Worm (Caenorhabditis elegans) whole organism, mixed stage, embryonic: ENCODE results near the gene tmem-131.

Experiments used
- blmp-1 ChIP-seq: fragments of 150-350 bp; optimal IDR thresholded peaks from 2 replicates; lab custom pipeline; 2014; ENCODE audit warnings: missing biosample characterization, missing genetic modification characterization
- ham-2 ChIP-seq: fragments of 200-800 bp; sonication (Bioruptor generic); optimal IDR thresholded peaks from 2 replicates; lab custom pipeline; 2018; ENCODE audit warnings: mild to moderate bottlenecking, missing genetic modification characterization, missing compliant biosample characterization
- nhr-76 ChIP-seq: sonication (generic microtip); optimal IDR thresholded peaks from 2 replicates; lab custom pipeline; 2017; ENCODE audit warnings: missing biosample characterization, missing genetic modification characterization
- sptf-1 ChIP-seq: sonication (generic microtip); optimal IDR thresholded peaks from 2 replicates; lab custom pipeline; 2017; ENCODE audit warnings: mild to moderate bottlenecking, missing genetic modification characterization, moderate library complexity, missing compliant biosample characterization
- unc-39 ChIP-seq: fragments of 150-350 bp; optimal IDR thresholded peaks from 2 replicates; lab custom pipeline; 2014; ENCODE audit warnings: missing biosample characterization, missing genetic modification characterization
- unc-62 ChIP-seq: fragments of 150-350 bp; optimal IDR thresholded peaks from 2 replicates; lab custom pipeline; 2014; ENCODE audit warnings: missing biosample characterization, missing genetic modification reagents, missing genetic modification characterization
- ztf-11 ChIP-seq: fragments of 150-350 bp; optimal IDR thresholded peaks from 2 replicates; lab custom pipeline; 2014; ENCODE audit warnings: missing biosample characterization, missing genetic modification characterization

- TF ChIP-seq ztf-11 (tag; lab: Kevin White, UChicago) (no peak), unc-39 (no peak), ham-2 (GFP tag; lab: Kevin White, UChicago) (no peak), nhr-76 (no peak), unc-62 (GFP tag; lab: Kevin White, UChicago) (no peak), blmp-1 (no peak), sptf-1 (tag; lab: Kevin White, UChicago) (no peak)
Observed at ce11 chrIII:5042112-5042511, 44.2 kb upstream of the tmem-131 start, which contains the start of gene nlp-43.
